Fruit fly (Drosophila melanogaster): ENCODE data around the gene robl22E.

Gene robl22E

DNA sequence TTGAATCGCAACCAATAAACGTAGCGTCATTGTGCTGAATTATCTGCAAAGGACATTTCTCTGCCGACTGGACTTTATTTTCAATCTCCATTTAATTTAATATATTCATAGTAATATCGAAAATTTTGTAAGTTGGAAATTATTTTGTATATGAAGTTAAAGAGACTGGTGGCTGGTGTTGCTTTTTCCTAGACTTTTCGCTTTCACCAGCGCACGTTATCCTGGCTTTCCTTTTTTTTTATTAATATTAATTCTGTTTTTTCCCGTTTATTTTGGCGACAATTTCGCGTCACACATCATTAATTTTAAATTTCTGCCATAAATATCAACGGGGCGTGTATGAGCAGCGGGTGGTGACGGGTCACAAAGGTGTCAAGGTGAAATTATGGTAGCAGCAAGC lies 25.3 kb downstream of the robl22E start, which contains the start of gene CG34049:
Gene CG34049, minus strand, starts transcription at position 101 of the 400 bp plus-strand sequence.
- TF ChIP-seq N (GFP tag; optimal IDR thresholded peaks at IDR 0.05) (no peak), CrebA (GFP tag; optimal IDR thresholded peaks at IDR 0.05; ENCODE audit: borderline replicate concordance) (no peak), Sp1 (GFP tag; optimal IDR thresholded peaks at IDR 0.05) (no peak), sv (GFP tag; optimal IDR thresholded peaks at IDR 0.05) (no peak), tai (GFP tag; optimal IDR thresholded peaks at IDR 0.05) (no peak), lola (GFP tag; optimal IDR thresholded peaks at IDR 0.05) (no peak), Hnf4 (GFP tag; optimal IDR thresholded peaks at IDR 0.05) (no peak), dmrt93B (GFP tag; optimal IDR thresholded peaks at IDR 0.05) (no peak), CG32264 (GFP tag; optimal IDR thresholded peaks at IDR 0.05) (no peak), Jra (GFP tag; optimal IDR thresholded peaks at IDR 0.05) (no peak), h (GFP tag; optimal IDR thresholded peaks at IDR 0.05) (no peak), dsf (GFP tag; optimal IDR thresholded peaks at IDR 0.05; ENCODE audit: borderline replicate concordance) (no peak), dl (GFP tag; optimal IDR thresholded peaks at IDR 0.05; ENCODE audit: insufficient read depth in 1 of 2, partially characterized antibody in 2 of 2) (no peak)

DNA sequence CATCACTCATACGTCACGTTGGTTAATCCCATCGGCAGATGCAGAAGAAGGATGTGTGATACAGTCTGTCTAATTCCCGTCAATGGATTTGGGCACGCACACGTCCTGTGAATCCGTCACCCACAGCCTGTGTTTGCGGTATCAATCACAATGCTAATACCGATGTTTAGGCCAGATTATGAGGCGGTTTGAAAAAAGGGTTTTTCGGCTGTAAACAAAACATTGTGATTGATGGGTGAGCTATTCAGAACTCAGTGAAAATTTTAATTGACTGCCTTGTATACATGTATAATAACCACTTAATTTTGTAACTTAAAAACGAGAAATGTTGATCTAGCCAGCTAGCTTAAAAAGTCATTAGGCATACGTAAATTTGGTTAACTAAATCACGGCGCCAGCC lies 27.4 kb downstream of the robl22E start, which contains the start of gene CG4270:
Gene CG4270, plus strand, starts transcription at position 301 of the 400 bp plus-strand sequence.
- TF ChIP-seq Hr78 (GFP tag; optimal IDR thresholded peaks at IDR 0.05) (no peak), rgr (GFP tag; optimal IDR thresholded peaks at IDR 0.05) (no peak), ey (GFP tag; optimal IDR thresholded peaks at IDR 0.05) (no peak), CrebA (GFP tag; optimal IDR thresholded peaks at IDR 0.05; ENCODE audit: borderline replicate concordance) (no peak), OdsH (GFP tag; optimal IDR thresholded peaks at IDR 0.05) (no peak), woc (GFP tag; optimal IDR thresholded peaks at IDR 0.05) (no peak), Mio (GFP tag; optimal IDR thresholded peaks at IDR 0.05) (no peak), psq (GFP tag; optimal IDR thresholded peaks at IDR 0.05) (no peak), foxo (GFP tag; optimal IDR thresholded peaks at IDR 0.05) (no peak), dsf (GFP tag; optimal IDR thresholded peaks at IDR 0.05; ENCODE audit: borderline replicate concordance) (no peak), CG9705 (GFP tag; optimal IDR thresholded peaks at IDR 0.05) (no peak), dmrt93B (GFP tag; optimal IDR thresholded peaks at IDR 0.05) (no peak), h (GFP tag; optimal IDR thresholded peaks at IDR 0.05) (no peak), tai (GFP tag; optimal IDR thresholded peaks at IDR 0.05) (no peak), jim (GFP tag; optimal IDR thresholded peaks at IDR 0.05) (no peak), Vsx2 (GFP tag; optimal IDR thresholded peaks at IDR 0.05; ENCODE audit: partially characterized antibody) (no peak), sv (GFP tag; optimal IDR thresholded peaks at IDR 0.05) (no peak), pan (optimal IDR thresholded peaks at IDR 0.05) (no peak), sage (GFP tag; optimal IDR thresholded peaks at IDR 0.05) (no peak), Abd-B (GFP tag; optimal IDR thresholded peaks at IDR 0.05) (no peak)

DNA sequence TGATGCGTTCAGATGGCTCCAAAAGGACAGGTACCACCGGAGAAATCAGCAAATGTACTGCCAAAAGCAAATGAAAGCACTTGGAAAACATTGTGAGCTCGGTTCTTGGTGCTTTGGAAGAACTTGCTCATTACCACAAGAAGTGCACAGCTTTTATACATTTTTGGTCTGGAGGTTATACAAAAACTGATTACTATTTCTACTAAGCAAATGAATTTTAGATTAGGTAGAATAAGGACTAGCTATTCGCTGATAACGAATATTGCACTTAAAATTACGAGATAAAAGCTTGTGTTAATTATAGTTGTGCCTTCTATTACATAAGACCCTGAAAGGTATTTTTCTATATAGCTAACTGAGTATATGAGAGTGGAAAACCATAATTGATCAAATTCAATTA lies 35.6 kb downstream of the robl22E start, which contains the start of gene Send1:
Gene Send1, minus strand, starts transcription at position 101 of the 400 bp plus-strand sequence.
- TF ChIP-seq h (GFP tag; optimal IDR thresholded peaks at IDR 0.05) (no peak), fru (GFP tag; optimal IDR thresholded peaks at IDR 0.05) (no peak), dmrt93B (GFP tag; optimal IDR thresholded peaks at IDR 0.05) (no peak), tai (GFP tag; optimal IDR thresholded peaks at IDR 0.05) (no peak), foxo (GFP tag; optimal IDR thresholded peaks at IDR 0.05) (no peak), Rel (GFP tag; optimal IDR thresholded peaks at IDR 0.05) (no peak), Rel (tag; optimal IDR thresholded peaks at IDR 0.05) (no peak), rgr (GFP tag; optimal IDR thresholded peaks at IDR 0.05) (no peak), usp (GFP tag; optimal IDR thresholded peaks at IDR 0.05) (no peak), Abd-B (GFP tag; optimal IDR thresholded peaks at IDR 0.05) (no peak), Myc (optimal IDR thresholded peaks at IDR 0.05) (no peak), N (GFP tag; optimal IDR thresholded peaks at IDR 0.05) (no peak), OdsH (GFP tag; optimal IDR thresholded peaks at IDR 0.05) (no peak), woc (GFP tag; optimal IDR thresholded peaks at IDR 0.05) (no peak), Dif (GFP tag; optimal IDR thresholded peaks at IDR 0.05; ENCODE audit: partially characterized antibody) (no peak), Sp1 (GFP tag; optimal IDR thresholded peaks at IDR 0.05) (no peak), br (GFP tag; optimal IDR thresholded peaks at IDR 0.05) (no peak), Hnf4 (GFP tag; optimal IDR thresholded peaks at IDR 0.05) (no peak), GATAd (GFP tag; optimal IDR thresholded peaks at IDR 0.05) (no peak), Hr83 (GFP tag; optimal IDR thresholded peaks at IDR 0.05; ENCODE audit: poor library complexity, severe bottlenecking) (no peak), Hr78 (GFP tag; optimal IDR thresholded peaks at IDR 0.05) (no peak)

Data from whole organism, wandering third instar larva.